Worm (Caenorhabditis elegans) whole organism, L1 larva: ENCODE data around the gene Y22D7AL.16.

Experiments used
- aha-1 ChIP-seq: fragments of 150-350 bp; optimal IDR thresholded peaks from 2 replicates; lab custom pipeline; 2014; ENCODE audit warnings: missing biosample characterization, missing genetic modification characterization
- alr-1 ChIP-seq: fragments of 200-800 bp; sonication (Bioruptor generic); optimal IDR thresholded peaks from 2 replicates; lab custom pipeline; 2018; ENCODE audit warnings: borderline replicate concordance, mild to moderate bottlenecking, missing genetic modification characterization, missing compliant biosample characterization
- ama-1 ChIP-seq: fragments of 150-350 bp; optimal IDR thresholded peaks from 2 replicates; lab custom pipeline; 2014
- blmp-1 ChIP-seq: fragments of 150-350 bp; optimal IDR thresholded peaks from 2 replicates; lab custom pipeline; 2014; ENCODE audit warnings: missing biosample characterization, missing genetic modification characterization
- ceh-8 ChIP-seq: fragments of 200-800 bp; sonication (Bioruptor generic); optimal IDR thresholded peaks from 2 replicates; lab custom pipeline; 2018; ENCODE audit warnings: mild to moderate bottlenecking, missing genetic modification characterization, moderate library complexity, missing compliant biosample characterization
- ceh-88 ChIP-seq: fragments of 200-800 bp; sonication (Bioruptor generic); IDR thresholded peaks from 2 replicates; pipeline ENCODE4 v1.3.6; 2022; ENCODE audit warnings: missing genetic modification characterization, missing compliant biosample characterization
- ceh-90 ChIP-seq: sonication (generic microtip); optimal IDR thresholded peaks from 2 replicates; lab custom pipeline; 2016; ENCODE audit warnings: missing genetic modification characterization, missing compliant biosample characterization
- dpl-1 ChIP-seq, 3 experiments: fragments of 150-350 bp in 2 of 3; sonication (generic microtip) in 1 of 3; optimal IDR thresholded peaks; 2 replicates each; lab custom pipeline; 2014 to 2017; ENCODE audit warnings: missing biosample characterization in 3 of 3, missing genetic modification characterization in 3 of 3, missing genetic modification reagents in 3 of 3
- efl-1 ChIP-seq, 4 experiments: fragments of 150-350 bp; optimal IDR thresholded peaks in 3 of 4; peaks in 1 of 4; 1 replicate in 1 of 4; 2 replicates in 3 of 4; lab custom pipeline; 2014; ENCODE audit warnings: missing biosample characterization in 2 of 4, missing genetic modification characterization in 2 of 4, missing genetic modification reagents in 2 of 4
- egl-13 ChIP-seq: sonication (generic microtip); optimal IDR thresholded peaks from 2 replicates; lab custom pipeline; 2016; ENCODE audit warnings: missing genotype, missing genetic modification reagents, missing genetic modification characterization, missing compliant biosample characterization
- elt-2 ChIP-seq: sonication (generic microtip); optimal IDR thresholded peaks from 2 replicates; lab custom pipeline; 2016; ENCODE audit warnings: missing genetic modification characterization, mild to moderate bottlenecking, inconsistent platforms, missing compliant biosample characterization, missing genetic modification reagents
- ets-5 ChIP-seq: fragments of 200-800 bp; sonication (Bioruptor generic); IDR thresholded peaks from 2 replicates; pipeline ENCODE4 v1.3.6; 2022; ENCODE audit warnings: missing genetic modification characterization, missing compliant biosample characterization
- irx-1 ChIP-seq: sonication (generic microtip); optimal IDR thresholded peaks from 2 replicates; lab custom pipeline; 2016; ENCODE audit warnings: missing genetic modification characterization, missing compliant biosample characterization
- mep-1 ChIP-seq: fragments of 150-350 bp; optimal IDR thresholded peaks from 2 replicates; lab custom pipeline; 2014; ENCODE audit warnings: missing biosample characterization, missing genetic modification characterization
- nhr-19 ChIP-seq: fragments of 200-800 bp; sonication (Bioruptor generic); conservative IDR thresholded peaks from 2 replicates; pipeline ENCODE4 v1.3.6; 2022; ENCODE audit warnings: missing genetic modification characterization, missing compliant biosample characterization
- nhr-237 ChIP-seq: fragments of 150-350 bp; optimal IDR thresholded peaks from 2 replicates; lab custom pipeline; 2014; ENCODE audit warnings: missing biosample characterization, missing genetic modification characterization
- nhr-28 ChIP-seq: fragments of 150-350 bp; optimal IDR thresholded peaks from 2 replicates; lab custom pipeline; 2014; ENCODE audit warnings: missing biosample characterization, missing genetic modification characterization
- nhr-85 ChIP-seq: sonication (generic microtip); peaks from one replicate; lab custom pipeline; 2016; ENCODE audit warnings: missing genetic modification characterization, inconsistent platforms, missing compliant biosample characterization
- skn-1 ChIP-seq: fragments of 150-350 bp; optimal IDR thresholded peaks from 2 replicates; lab custom pipeline; 2014; ENCODE audit warnings: missing biosample characterization, missing genetic modification characterization
- sox-4 ChIP-seq: sonication (generic microtip); optimal IDR thresholded peaks from 2 replicates; lab custom pipeline; 2016; ENCODE audit warnings: missing genetic modification characterization, missing compliant biosample characterization
- unc-30 ChIP-seq: sonication (generic microtip); optimal IDR thresholded peaks from 2 replicates; lab custom pipeline; 2017; ENCODE audit warnings: missing biosample characterization, missing genetic modification characterization
- vab-15 ChIP-seq: sonication (generic microtip); optimal IDR thresholded peaks from 2 replicates; lab custom pipeline; 2017; ENCODE audit warnings: missing genotype, mild to moderate bottlenecking, missing genetic modification characterization, missing compliant biosample characterization

The Y22D7AL.16 gene

ce11 chrIII:1616245-1617026 is 48.6 kb downstream of the Y22D7AL.16 start (continued):
- peak in 1 of 2 experiments; percentile 29 for TF ChIP-seq efl-1 (optimal IDR thresholded peaks at IDR 0.05; lab: Kevin White, UChicago)
- TF ChIP-seq efl-1 (GFP tag; optimal IDR thresholded peaks at IDR 0.05 in 1 of 2; lab: Kevin White, UChicago) = peak; percentile 70 to 97
- TF ChIP-seq vab-15 (tag; lab: Kevin White, UChicago) = no peak
- peak; percentile 1 for TF ChIP-seq mep-1 (tag; lab: Kevin White, UChicago)
- no peak for TF ChIP-seq aha-1
- TF ChIP-seq ceh-90 (tag; lab: Kevin White, UChicago) = no peak
- TF ChIP-seq ets-5 (GFP tag; lab: Robert Waterston, UW) = 0 out of 2 replicates have a peak, but pooled peaks have one; percentile 50
- peak; percentile 28 for TF ChIP-seq elt-2 (tag; lab: Kevin White, UChicago)

ce11 chrIII:1614412-1614811 is 50.6 kb downstream of the Y22D7AL.16 start:
- TF ChIP-seq sox-4 (tag; lab: Kevin White, UChicago) (no peak), blmp-1 (tag; lab: Kevin White, UChicago) (peak; percentile 99), nhr-85 (tag; lab: Kevin White, UChicago) (no peak), dpl-1 (GFP tag; optimal IDR thresholded peaks at IDR 0.05; lab: Kevin White, UChicago) (no peak), nhr-237 (no peak)

- TF ChIP-seq ceh-88 (GFP tag; lab: Robert Waterston, UW) (no peak), skn-1 (no peak), ama-1 (lab: Kevin White, UChicago) (no peak), dpl-1 (GFP tag; optimal IDR thresholded peaks at IDR 0.05; lab: Kevin White, UChicago) (no peak), unc-30 (no peak), nhr-85 (tag; lab: Kevin White, UChicago) (no peak), nhr-28 (no peak), nhr-19 (GFP tag; lab: Robert Waterston, UW) (no peak), alr-1 (no peak), egl-13 (tag; lab: Kevin White, UChicago) (no peak), ceh-8 (GFP tag; lab: Kevin White, UChicago) (no peak)
Observed at ce11 chrIII:1613933-1614332, 51.1 kb downstream of the Y22D7AL.16 start, which contains the start of gene Y22D7AL.9. Y22D7AL.9 (minus strand) TSS chrIII:1614033.

ce11 chrIII:1612974-1613568 is 51.9 kb downstream of the Y22D7AL.16 start:
- TF ChIP-seq irx-1 (tag; lab: Kevin White, UChicago) = no peak
